Worm (Caenorhabditis elegans): ENCODE data around the gene W04E12.9.

ce11 chrV:19759282-19759681 is 2.9 kb downstream of the W04E12.9 start:
- TF ChIP-seq sea-2 (GFP tag; IDR thresholded peaks at IDR 0.05), result no peak
- TF ChIP-seq ama-1 (optimal IDR thresholded peaks at IDR 0.05), result no peak
- no peak for TF ChIP-seq ama-1 (GFP tag; optimal IDR thresholded peaks at IDR 0.05)
- no peak for TF ChIP-seq mcd-1 (GFP tag; IDR thresholded peaks at IDR 0.05)
- TF ChIP-seq F52B5.7 (tag; optimal IDR thresholded peaks at IDR 0.05), result no peak

Measured in whole organism, young adult.